Worm (Caenorhabditis elegans) whole organism, mixed stage, embryonic: ENCODE measurements around the gene C03E10.1.

Experiments
- nhr-237 ChIP-seq: fragments of 150-350 bp; optimal IDR thresholded peaks from 2 replicates; lab custom pipeline; 2014; ENCODE audit warnings: missing biosample characterization, missing genetic modification characterization
- unc-39 ChIP-seq: fragments of 150-350 bp; optimal IDR thresholded peaks from 2 replicates; lab custom pipeline; 2014; ENCODE audit warnings: missing biosample characterization, missing genetic modification characterization

DNA sequence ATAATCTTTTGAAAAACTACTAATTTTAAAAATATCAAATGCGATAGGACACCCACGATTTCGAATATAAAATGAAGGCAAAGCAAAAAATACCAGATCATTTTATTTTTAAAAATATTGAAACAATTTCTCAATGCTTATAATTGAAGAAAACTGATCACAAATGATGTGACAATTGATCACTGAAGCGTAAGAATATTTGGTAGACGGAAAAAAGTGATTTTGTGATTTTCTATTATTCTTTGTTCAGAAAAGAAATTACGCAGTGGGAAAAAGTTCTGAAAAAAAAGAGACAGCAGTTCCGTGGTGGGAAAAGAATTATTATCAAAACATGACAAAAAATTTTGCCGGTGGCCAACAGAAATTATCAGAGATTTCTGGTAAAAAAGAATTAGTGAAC, 7.6 kb downstream of the C03E10.1 start, which contains the start of gene T03F7.5:
- TF ChIP-seq nhr-237 (tag; lab: Kevin White, UChicago): no peak
- no peak for TF ChIP-seq unc-39
